Fruit fly (Drosophila melanogaster): ENCODE data around the gene csw.

csw gene

dm6 chrX:2136831-2137452 lies 42.9 kb downstream of the csw start (continued):
- no peak for TF ChIP-seq nerfin-2 (GFP tag; IDR thresholded peaks at IDR 0.05; ENCODE audit: partially characterized antibody)
- TF ChIP-seq CG8388 (GFP tag; optimal IDR thresholded peaks at IDR 0.05) = peak; percentile 100
- peak; percentile 94 for TF ChIP-seq ftz-f1 (GFP tag; optimal IDR thresholded peaks at IDR 0.05)
- TF ChIP-seq NFAT (GFP tag; IDR thresholded peaks at IDR 0.05) = peak; percentile 100
- peak; percentile 100 for TF ChIP-seq MBD-R2 (GFP tag; IDR thresholded peaks at IDR 0.05)
- TF ChIP-seq CG8944 (GFP tag; optimal IDR thresholded peaks at IDR 0.05) = peak; percentile 100
- peak; percentile 100 for TF ChIP-seq schlank (tag; optimal IDR thresholded peaks at IDR 0.05)
- TF ChIP-seq wor (GFP tag; IDR thresholded peaks at IDR 0.05) = peak; percentile 100
- peak; percentile 82 for TF ChIP-seq CG9797 (GFP tag; optimal IDR thresholded peaks at IDR 0.05)
- TF ChIP-seq fd64A (GFP tag; optimal IDR thresholded peaks at IDR 0.05) = peak; percentile 100
- peak; percentile 99 for TF ChIP-seq ewg (GFP tag; optimal IDR thresholded peaks at IDR 0.05)
- TF ChIP-seq CG10147 (GFP tag; optimal IDR thresholded peaks at IDR 0.05) = peak; percentile 100
- peak; percentile 98 for TF ChIP-seq CG6254 (GFP tag; optimal IDR thresholded peaks at IDR 0.05)
- TF ChIP-seq Dll (GFP tag; IDR thresholded peaks at IDR 0.05; ENCODE audit: partially characterized antibody) = no peak
- TF ChIP-seq Dek (tag; optimal IDR thresholded peaks at IDR 0.05) = peak; percentile 100
- TF ChIP-seq Poxn (GFP tag; IDR thresholded peaks at IDR 0.05) = peak; percentile 99
- TF ChIP-seq CG14667 (GFP tag; IDR thresholded peaks at IDR 0.05) = peak; percentile 100
- TF ChIP-seq CG15601 (tag; optimal IDR thresholded peaks at IDR 0.05) = peak; percentile 99
- TF ChIP-seq CG13123 (GFP tag; optimal IDR thresholded peaks at IDR 0.05) = peak; percentile 99
- TF ChIP-seq CG7839 (tag; optimal IDR thresholded peaks at IDR 0.05) = peak; percentile 100
- peak; percentile 100 for TF ChIP-seq crc (GFP tag; optimal IDR thresholded peaks at IDR 0.05)
- TF ChIP-seq CG3407 (GFP tag; optimal IDR thresholded peaks at IDR 0.05) = peak; percentile 99
- peak; percentile 95 for TF ChIP-seq CG14965 (GFP tag; optimal IDR thresholded peaks at IDR 0.05; ENCODE audit: borderline replicate concordance)
- peak; percentile 100 for TF ChIP-seq lilli (GFP tag; optimal IDR thresholded peaks at IDR 0.05)
- peak; percentile 100 for TF ChIP-seq croc (GFP tag; conservative IDR thresholded peaks at IDR 0.05)
- peak; percentile 100 for TF ChIP-seq HHEX (GFP tag; optimal IDR thresholded peaks at IDR 0.05)
- TF ChIP-seq eyg (GFP tag; optimal IDR thresholded peaks at IDR 0.05) = peak; percentile 100
- peak; percentile 100 for TF ChIP-seq CG3065 (GFP tag; optimal IDR thresholded peaks at IDR 0.05)
- peak; percentile 100 for TF ChIP-seq bab2 (GFP tag; optimal IDR thresholded peaks at IDR 0.05)
- TF ChIP-seq ATbp (GFP tag; optimal IDR thresholded peaks at IDR 0.05) = peak; percentile 100
- peak; percentile 100 for TF ChIP-seq Neu2 (GFP tag; optimal IDR thresholded peaks at IDR 0.05; ENCODE audit: borderline replicate concordance)
- peak; percentile 100 for TF ChIP-seq CG2199 (GFP tag; IDR thresholded peaks at IDR 0.05)
- peak in 1 of 3 experiments; percentile 100 for TF ChIP-seq lola (GFP tag; optimal IDR thresholded peaks at IDR 0.05)
- TF ChIP-seq CG15514 (GFP tag; optimal IDR thresholded peaks at IDR 0.05) = peak; percentile 96
- TF ChIP-seq H2.0 (GFP tag; IDR thresholded peaks at IDR 0.05) = peak; percentile 100
- TF ChIP-seq CG1603 (tag; optimal IDR thresholded peaks at IDR 0.05) = peak; percentile 100
- TF ChIP-seq Sry-β (GFP tag; optimal IDR thresholded peaks at IDR 0.05) = peak; percentile 82
- TF ChIP-seq sens-2 (GFP tag; IDR thresholded peaks at IDR 0.05) = peak; percentile 100
- TF ChIP-seq CG31365 (tag; optimal IDR thresholded peaks at IDR 0.05) = peak; percentile 96
- TF ChIP-seq MESR4 (GFP tag; optimal IDR thresholded peaks at IDR 0.05) = peak; percentile 96
- peak; percentile 98 for TF ChIP-seq nom (GFP tag; optimal IDR thresholded peaks at IDR 0.05)
- TF ChIP-seq CG12104 (GFP tag; optimal IDR thresholded peaks at IDR 0.05) = peak; percentile 100
- no peak for TF ChIP-seq amos (GFP tag; IDR thresholded peaks at IDR 0.05; ENCODE audit: partially characterized antibody)
- peak; percentile 100 for TF ChIP-seq danr (GFP tag; IDR thresholded peaks at IDR 0.05)
- peak; percentile 62 to 76 for TF ChIP-seq Trl (optimal IDR thresholded peaks at IDR 0.05)
- peak; percentile 100 for TF ChIP-seq Trl (GFP tag; optimal IDR thresholded peaks at IDR 0.05)
- peak; percentile 99 for TF ChIP-seq BtbVII (GFP tag; optimal IDR thresholded peaks at IDR 0.05)
- TF ChIP-seq trh (GFP tag; optimal IDR thresholded peaks at IDR 0.05) = peak; percentile 100
- TF ChIP-seq CG7928 (GFP tag; optimal IDR thresholded peaks at IDR 0.05) = peak; percentile 89

Data from whole organism, embryonic.